Fruit fly (Drosophila melanogaster) whole organism, pupa: ENCODE data around the gene CLS.

Source experiments
- CG10348 ChIP-seq: fragments of 200-800 bp; sonication (Bioruptor generic); IDR thresholded peaks from 2 replicates; pipeline ENCODE4 v1.3.6; 2022; ENCODE audit warnings: missing biosample characterization, missing genetic modification characterization
- CG12605 ChIP-seq: fragments of 200-800 bp; sonication (Bioruptor generic); IDR thresholded peaks from 2 replicates; pipeline ENCODE4 v1.3.6; 2022; ENCODE audit warnings: missing biosample characterization, missing genetic modification characterization
- CG13204 ChIP-seq: fragments of 200-800 bp; sonication (Bioruptor generic); optimal IDR thresholded peaks from 2 replicates; lab custom pipeline; 2018; ENCODE audit warnings: missing biosample characterization, mild to moderate bottlenecking, missing genetic modification characterization, moderate library complexity
- CG14655 ChIP-seq: fragments of 200-800 bp; sonication (Bioruptor generic); optimal IDR thresholded peaks from 3 replicates; lab custom pipeline; 2017; ENCODE audit warnings: mild to moderate bottlenecking, missing biosample characterization, missing genetic modification reagents, missing genetic modification characterization
- CG15710 ChIP-seq: fragments of 200-800 bp; sonication (Bioruptor generic); optimal IDR thresholded peaks from 2 replicates; lab custom pipeline; 2018; ENCODE audit warnings: missing biosample characterization, mild to moderate bottlenecking, missing genetic modification characterization, moderate library complexity
- CG17806 ChIP-seq: fragments of 200-800 bp; sonication (Bioruptor generic); optimal IDR thresholded peaks from 2 replicates; lab custom pipeline; 2018; ENCODE audit warnings: missing biosample characterization, mild to moderate bottlenecking, missing genetic modification characterization, moderate library complexity
- CG32121 ChIP-seq: fragments of 200-800 bp; sonication (Bioruptor generic); IDR thresholded peaks from 2 replicates; pipeline ENCODE4 v1.3.6; 2022; ENCODE audit warnings: missing biosample characterization, missing genetic modification characterization
- CG34367 ChIP-seq: fragments of 200-800 bp; sonication (Bioruptor generic); optimal IDR thresholded peaks from 2 replicates; lab custom pipeline; 2018; ENCODE audit warnings: missing biosample characterization, mild to moderate bottlenecking, missing genetic modification characterization
- CG4496 ChIP-seq: fragments of 200-800 bp; sonication (Bioruptor generic); IDR thresholded peaks from 3 replicates; pipeline ENCODE4 v1.3.6; 2022; ENCODE audit warnings: missing biosample characterization, missing genetic modification characterization
- CG8159 ChIP-seq: fragments of 200-800 bp; sonication (Bioruptor generic); optimal IDR thresholded peaks from 3 replicates; lab custom pipeline; 2018; ENCODE audit warnings: missing biosample characterization, mild to moderate bottlenecking, missing genetic modification characterization, moderate library complexity
- CG8301 ChIP-seq: fragments of 200-800 bp; sonication (Bioruptor generic); optimal IDR thresholded peaks from 2 replicates; lab custom pipeline; 2018; ENCODE audit warnings: missing biosample characterization, mild to moderate bottlenecking, missing genetic modification characterization
- CG9948 ChIP-seq: fragments of 200-800 bp; sonication (Bioruptor generic); optimal IDR thresholded peaks from 2 replicates; lab custom pipeline; 2018; ENCODE audit warnings: missing biosample characterization, mild to moderate bottlenecking, missing genetic modification characterization, moderate library complexity
- D1 ChIP-seq: fragments of 200-800 bp; sonication (Bioruptor generic); optimal IDR thresholded peaks from 2 replicates; lab custom pipeline; 2018; ENCODE audit warnings: missing biosample characterization, mild to moderate bottlenecking, missing genetic modification characterization, moderate library complexity
- EcR ChIP-seq: fragments of 200-800 bp; sonication (Bioruptor generic); optimal IDR thresholded peaks from 3 replicates; lab custom pipeline; 2019; ENCODE audit warnings: missing biosample characterization, missing genetic modification characterization, mild to moderate bottlenecking, moderate library complexity, missing genetic modification reagents
- Ets98B ChIP-seq: fragments of 200-800 bp; sonication (Bioruptor generic); IDR thresholded peaks from 2 replicates; pipeline ENCODE4 v1.3.6; 2022; ENCODE audit warnings: missing biosample characterization, missing genetic modification characterization
- Pif1A ChIP-seq: fragments of 200-800 bp; sonication (Bioruptor generic); optimal IDR thresholded peaks from 3 replicates; lab custom pipeline; 2016; ENCODE audit warnings: missing biosample characterization, missing genetic modification characterization
- Pif1B ChIP-seq: fragments of 200-800 bp; sonication (Bioruptor generic); optimal IDR thresholded peaks from 3 replicates; lab custom pipeline; 2016; ENCODE audit warnings: missing biosample characterization, missing genetic modification characterization
- Snoo ChIP-seq: fragments of 200-800 bp; sonication (Bioruptor generic); optimal IDR thresholded peaks from 3 replicates; lab custom pipeline; 2017; ENCODE audit warnings: missing biosample characterization, mild to moderate bottlenecking, missing genetic modification characterization, inconsistent platforms
- fd96Ca ChIP-seq: fragments of 200-800 bp; sonication (Bioruptor generic); IDR thresholded peaks from 3 replicates; pipeline ENCODE4 v1.3.6; 2022; ENCODE audit warnings: missing biosample characterization, missing genetic modification characterization
- gl ChIP-seq: fragments of 200-800 bp; sonication (Bioruptor generic); optimal IDR thresholded peaks from 2 replicates; lab custom pipeline; 2018; ENCODE audit warnings: missing biosample characterization, mild to moderate bottlenecking, missing genetic modification characterization
- rn ChIP-seq: fragments of 200-800 bp; sonication (Bioruptor generic); IDR thresholded peaks from 2 replicates; pipeline ENCODE4 v1.3.6; 2022; ENCODE audit warnings: missing biosample characterization, missing genetic modification characterization

Gene CLS

DNA sequence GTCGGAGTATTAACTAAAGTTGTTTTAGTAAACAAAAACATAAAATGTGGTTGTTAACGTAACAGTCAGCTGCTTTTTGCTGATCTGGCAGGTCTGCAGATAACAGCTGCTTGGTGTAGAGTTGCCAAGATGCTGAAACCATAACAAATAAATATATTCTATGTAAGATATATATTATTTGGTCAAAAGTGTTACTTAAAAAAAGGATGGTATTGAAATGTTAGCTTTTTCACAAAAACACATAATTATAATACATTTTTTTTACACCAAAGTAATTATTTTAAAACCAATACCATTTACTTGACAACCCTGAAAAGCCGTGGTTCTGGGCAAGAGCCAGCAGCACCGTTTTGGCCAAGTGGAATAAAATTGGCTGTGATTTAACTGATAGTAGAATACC is 6.6 kb downstream of the CLS start, which contains the start of the genes CG4743 and Idh3g:
CG4743 (minus strand) TSS at position 23 of the 400 bp plus-strand sequence.
Idh3g (plus strand) TSS at position 318 of the 400 bp plus-strand sequence.
- peak; percentile 86 for TF ChIP-seq fd96Ca (GFP tag; lab: Robert Waterston, UW)
- TF ChIP-seq rn (GFP tag; lab: Robert Waterston, UW): peak; percentile 80
- TF ChIP-seq CG4496: peak; percentile 95
- peak; percentile 96 for TF ChIP-seq CG15710 (tag; lab: Kevin White, UChicago)
- peak; percentile 95 for TF ChIP-seq CG12605 (GFP tag; lab: Robert Waterston, UW)
- peak; percentile 94 for TF ChIP-seq CG32121 (GFP tag; lab: Robert Waterston, UW)
- no peak for TF ChIP-seq EcR (GFP tag; lab: Kevin White, UChicago)
- peak; percentile 76 for TF ChIP-seq D1 (tag; lab: Kevin White, UChicago)
- TF ChIP-seq CG17806 (tag; lab: Kevin White, UChicago): peak; percentile 96
- TF ChIP-seq CG34367 (tag; lab: Kevin White, UChicago): peak; percentile 94
- TF ChIP-seq CG8159 (tag; lab: Kevin White, UChicago): peak; percentile 96
- TF ChIP-seq gl (tag; lab: Kevin White, UChicago): peak; percentile 82
- TF ChIP-seq CG9948 (tag; lab: Kevin White, UChicago): peak; percentile 96
- peak; percentile 95 for TF ChIP-seq Snoo (tag; lab: Kevin White, UChicago)
- TF ChIP-seq CG8301 (tag; lab: Kevin White, UChicago): peak; percentile 93
- TF ChIP-seq CG13204: no peak
- peak; percentile 93 for TF ChIP-seq Pif1B (GFP tag; lab: Kevin White, UChicago)
- TF ChIP-seq Ets98B (GFP tag; lab: Robert Waterston, UW): peak; percentile 94
- peak; percentile 94 for TF ChIP-seq CG14655 (GFP tag; lab: Kevin White, UChicago)
- TF ChIP-seq Pif1A (GFP tag; lab: Kevin White, UChicago): peak; percentile 92
- TF ChIP-seq CG10348 (GFP tag; lab: Robert Waterston, UW): peak; percentile 80

DNA sequence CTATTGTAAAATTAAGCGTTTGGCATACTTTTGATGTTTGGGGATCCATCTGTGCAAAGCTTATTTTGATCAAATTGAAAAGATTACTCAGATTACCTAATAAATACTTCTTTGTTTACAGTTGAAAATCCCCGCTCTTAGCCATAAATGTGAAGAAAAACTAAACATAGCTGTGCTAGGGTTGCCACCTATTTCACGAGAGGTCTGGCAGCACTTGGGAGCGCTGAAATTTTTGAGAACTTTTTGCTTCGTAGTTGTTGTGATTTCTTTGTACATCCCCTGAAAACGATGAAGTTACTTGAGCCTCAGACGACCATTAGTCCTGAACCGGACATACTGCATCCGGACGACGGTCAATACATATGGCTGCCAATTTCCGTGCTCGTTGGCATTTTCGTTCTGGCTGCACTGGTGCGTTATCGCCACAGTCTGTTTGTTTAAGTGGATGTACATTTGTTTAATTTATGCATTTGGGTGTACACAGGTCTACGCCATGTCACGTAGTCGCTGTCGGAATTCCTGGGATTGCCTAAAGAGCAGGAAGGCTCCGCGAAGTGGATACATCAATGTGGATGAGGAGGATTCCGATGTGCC is 8.6 kb downstream of the CLS start, which contains the start of the genes CG4730 and CG5039:
CG4730 (minus strand) TSS at position 194 of the 594 bp plus-strand sequence.
CG5039 (plus strand) TSS at position 195 of the 594 bp plus-strand sequence.
- no peak for TF ChIP-seq gl (tag; lab: Kevin White, UChicago)
- no peak for TF ChIP-seq CG14655 (GFP tag; lab: Kevin White, UChicago)
- no peak for TF ChIP-seq CG8301 (tag; lab: Kevin White, UChicago)
- TF ChIP-seq Pif1B (GFP tag; lab: Kevin White, UChicago): no peak
- no peak for TF ChIP-seq CG17806 (tag; lab: Kevin White, UChicago)
- TF ChIP-seq CG15710 (tag; lab: Kevin White, UChicago): no peak
- no peak for TF ChIP-seq CG10348 (GFP tag; lab: Robert Waterston, UW)

DNA sequence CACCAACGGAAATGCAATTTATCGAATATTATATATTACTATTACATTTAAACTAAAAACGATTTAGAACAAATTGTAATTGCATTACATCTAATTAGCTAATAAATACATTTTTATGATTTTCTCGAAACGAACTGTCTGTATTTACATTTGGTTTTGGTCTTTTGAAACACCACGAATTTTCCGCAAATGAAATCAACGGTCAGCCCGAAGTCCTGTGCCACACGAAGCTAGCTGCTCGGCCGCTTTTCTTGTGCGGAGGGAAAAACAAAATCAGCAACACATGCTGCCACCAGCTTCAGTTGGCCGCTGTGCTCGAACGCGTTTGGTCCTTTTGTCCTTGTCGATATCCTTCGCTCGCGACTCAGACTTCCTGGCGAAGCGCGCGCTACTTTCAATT is 21.7 kb downstream of the CLS start, which contains the start of gene Lgr3:
Lgr3 (plus strand) TSS at position 301 of the 400 bp plus-strand sequence.
- no peak for TF ChIP-seq CG34367 (tag; lab: Kevin White, UChicago)
- no peak for TF ChIP-seq CG4496
- TF ChIP-seq CG10348 (GFP tag; lab: Robert Waterston, UW): no peak
- no peak for TF ChIP-seq Snoo (tag; lab: Kevin White, UChicago)
- TF ChIP-seq Pif1B (GFP tag; lab: Kevin White, UChicago): no peak
- TF ChIP-seq gl (tag; lab: Kevin White, UChicago): no peak
- TF ChIP-seq CG14655 (GFP tag; lab: Kevin White, UChicago): no peak
- TF ChIP-seq D1 (tag; lab: Kevin White, UChicago): no peak
- TF ChIP-seq CG32121 (GFP tag; lab: Robert Waterston, UW): no peak
- no peak for TF ChIP-seq CG8301 (tag; lab: Kevin White, UChicago)
- TF ChIP-seq CG12605 (GFP tag; lab: Robert Waterston, UW): no peak
- TF ChIP-seq, all 21 proteins: peak for 0

DNA sequence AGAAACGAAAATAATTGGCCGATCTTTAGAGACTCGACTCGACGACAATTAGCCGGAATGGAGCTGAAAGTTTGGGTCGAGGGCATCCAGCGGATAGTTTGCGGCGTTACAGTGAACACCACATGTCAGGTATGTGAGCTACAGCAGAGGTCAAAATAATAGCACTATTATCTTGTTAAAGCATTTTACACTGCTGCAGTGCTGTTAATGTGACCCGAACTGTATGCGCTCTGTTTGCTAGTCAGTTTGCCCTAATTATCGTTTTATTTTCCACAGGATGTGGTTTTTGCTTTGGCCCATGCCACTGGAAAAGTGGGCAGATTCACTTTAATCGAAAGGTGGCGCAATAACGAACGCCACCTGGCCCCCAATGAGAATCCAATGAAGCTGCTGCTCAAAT is 24.8 kb downstream of the CLS start:
- no peak for TF ChIP-seq CG12605 (GFP tag; lab: Robert Waterston, UW)
- no peak for TF ChIP-seq CG8301 (tag; lab: Kevin White, UChicago)
- TF ChIP-seq CG9948 (tag; lab: Kevin White, UChicago): no peak
- TF ChIP-seq fd96Ca (GFP tag; lab: Robert Waterston, UW): no peak
- TF ChIP-seq Pif1A (GFP tag; lab: Kevin White, UChicago): no peak
- no peak for TF ChIP-seq CG34367 (tag; lab: Kevin White, UChicago)
- no peak for TF ChIP-seq rn (GFP tag; lab: Robert Waterston, UW)
- no peak for TF ChIP-seq CG4496
- no peak for TF ChIP-seq CG17806 (tag; lab: Kevin White, UChicago)
- no peak; the same call in 1 of the 2 replicates for TF ChIP-seq Ets98B (GFP tag; lab: Robert Waterston, UW)
- no peak for TF ChIP-seq CG14655 (GFP tag; lab: Kevin White, UChicago)
- TF ChIP-seq gl (tag; lab: Kevin White, UChicago): no peak
- no peak for TF ChIP-seq Pif1B (GFP tag; lab: Kevin White, UChicago)
- no peak for TF ChIP-seq CG13204
- no peak for TF ChIP-seq CG8159 (tag; lab: Kevin White, UChicago)
- TF ChIP-seq D1 (tag; lab: Kevin White, UChicago): no peak
- no peak for TF ChIP-seq CG10348 (GFP tag; lab: Robert Waterston, UW)
- no peak for TF ChIP-seq CG15710 (tag; lab: Kevin White, UChicago)
- TF ChIP-seq EcR (GFP tag; lab: Kevin White, UChicago): no peak

DNA sequence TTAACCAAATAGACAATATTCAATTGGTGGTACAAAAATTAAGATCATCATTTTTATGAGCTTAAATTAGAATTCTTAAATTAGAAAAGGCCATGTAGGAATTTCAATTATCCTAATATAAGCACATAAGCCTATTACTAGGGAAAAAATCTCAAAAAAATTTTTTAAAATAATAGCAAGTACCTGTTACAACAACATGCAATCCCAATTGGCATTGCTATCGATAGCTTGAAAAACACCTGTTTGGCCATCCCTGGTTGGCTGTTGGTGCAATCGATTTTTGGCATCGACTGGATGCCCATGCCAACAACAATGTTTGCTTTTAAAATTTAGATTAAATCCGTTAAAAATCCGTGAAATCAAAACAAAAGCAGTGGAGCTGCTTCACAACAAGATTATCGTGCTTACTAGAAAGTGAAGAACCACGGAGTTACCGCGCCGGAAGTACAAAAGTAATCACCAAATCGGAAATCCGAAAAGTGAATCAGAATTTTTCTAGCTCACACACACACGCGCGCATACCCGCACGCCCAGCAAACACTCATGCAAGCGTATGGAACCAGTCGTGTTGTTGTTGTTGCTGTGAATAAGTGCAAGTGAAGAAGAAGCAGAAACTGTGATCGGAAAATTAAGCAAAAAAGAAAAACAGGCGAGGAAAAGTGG is 25.5 kb downstream of the CLS start, which contains the start of gene RASSF8:
RASSF8 (plus strand) TSS at position 265 of the 663 bp plus-strand sequence.
- TF ChIP-seq EcR (GFP tag; lab: Kevin White, UChicago) (no peak), Pif1A (GFP tag; lab: Kevin White, UChicago) (peak; percentile 1), CG14655 (GFP tag; lab: Kevin White, UChicago) (no peak), rn (GFP tag; lab: Robert Waterston, UW) (no peak), CG13204 (no peak), Snoo (tag; lab: Kevin White, UChicago) (no peak), CG8159 (tag; lab: Kevin White, UChicago) (no peak), D1 (tag; lab: Kevin White, UChicago) (no peak), CG10348 (GFP tag; lab: Robert Waterston, UW) (no peak), Pif1B (GFP tag; lab: Kevin White, UChicago) (peak; percentile 11), fd96Ca (GFP tag; lab: Robert Waterston, UW) (peak; percentile 17; the same call in 1 of the 3 replicates), CG15710 (tag; lab: Kevin White, UChicago) (no peak), CG8301 (tag; lab: Kevin White, UChicago) (peak; percentile 23)
- TF ChIP-seq, all 21 proteins: peak for 4
